Fruit fly (Drosophila melanogaster) whole organism, embryonic: Measurements from ENCODE around the gene CG8173.
A peak's percentile ranks its signal among the peaks of the same experiment; 100 is the strongest.

ENCODE experiments used
- Adf1 ChIP-seq: fragments of 200-800 bp; sonication (Bioruptor generic); IDR thresholded peaks from 2 replicates; pipeline ENCODE4 v1.3.6; 2022; ENCODE audit warnings: missing biosample characterization, missing genetic modification characterization
- CG10209 ChIP-seq: fragments of 200-800 bp; sonication (Bioruptor generic); optimal IDR thresholded peaks from 3 replicates; lab custom pipeline; 2017; ENCODE audit warnings: missing biosample characterization, mild to moderate bottlenecking, missing genetic modification characterization, missing genetic modification reagents
- CG10321 ChIP-seq: fragments of 200-800 bp; sonication (Bioruptor generic); IDR thresholded peaks from 2 replicates; pipeline ENCODE4 v1.3.6; 2022; ENCODE audit warnings: missing biosample characterization, missing genetic modification characterization
- CG10431 ChIP-seq: fragments of 200-800 bp; sonication (Bioruptor generic); optimal IDR thresholded peaks from 3 replicates; lab custom pipeline; 2018; ENCODE audit warnings: missing biosample characterization, mild to moderate bottlenecking, missing genetic modification characterization
- CG10462 ChIP-seq: fragments of 200-800 bp; sonication (Bioruptor generic); optimal IDR thresholded peaks from 2 replicates; lab custom pipeline; 2016; ENCODE audit warnings: missing biosample characterization, missing genetic modification characterization
- CG10979 ChIP-seq: fragments of 200-800 bp; sonication (Bioruptor generic); optimal IDR thresholded peaks from 2 replicates; lab custom pipeline; 2018; ENCODE audit warnings: missing biosample characterization, mild to moderate bottlenecking, missing genetic modification characterization, moderate library complexity
- CG11093 ChIP-seq: fragments of 200-800 bp; sonication (Bioruptor generic); IDR thresholded peaks from 3 replicates; pipeline ENCODE4 v1.3.6; 2022; ENCODE audit warnings: missing biosample characterization, missing genetic modification characterization
- CG11398 ChIP-seq: fragments of 200-800 bp; sonication (Bioruptor generic); optimal IDR thresholded peaks from 2 replicates; lab custom pipeline; 2016; ENCODE audit warnings: missing biosample characterization, missing genetic modification characterization
- CG11504 ChIP-seq: fragments of 200-800 bp; sonication (Bioruptor generic); optimal IDR thresholded peaks from 3 replicates; lab custom pipeline; 2019; ENCODE audit warnings: missing biosample characterization, mild to moderate bottlenecking, missing genetic modification characterization, moderate library complexity
- CG12391 ChIP-seq: fragments of 200-800 bp; sonication (Bioruptor generic); optimal IDR thresholded peaks from 3 replicates; lab custom pipeline; 2018; ENCODE audit warnings: missing biosample characterization, mild to moderate bottlenecking, missing genetic modification characterization, moderate library complexity
- CG13123 ChIP-seq: fragments of 200-800 bp; sonication (Bioruptor generic); optimal IDR thresholded peaks from 2 replicates; lab custom pipeline; 2016; ENCODE audit warnings: missing biosample characterization, missing genetic modification characterization
- CG13424 ChIP-seq: fragments of 200-800 bp; sonication (Bioruptor generic); optimal IDR thresholded peaks from 2 replicates; lab custom pipeline; 2019; ENCODE audit warnings: missing biosample characterization, mild to moderate bottlenecking, missing genetic modification characterization, moderate library complexity
- CG13775 ChIP-seq: fragments of 200-800 bp; sonication (Bioruptor generic); optimal IDR thresholded peaks from 3 replicates; lab custom pipeline; 2017; ENCODE audit warnings: missing biosample characterization, mild to moderate bottlenecking, missing genetic modification characterization
- CG15479 ChIP-seq: fragments of 200-800 bp; sonication (Bioruptor generic); optimal IDR thresholded peaks from 3 replicates; lab custom pipeline; 2019; ENCODE audit warnings: missing biosample characterization, mild to moderate bottlenecking, missing genetic modification characterization, moderate library complexity
- CG15696 ChIP-seq: fragments of 200-800 bp; sonication (Bioruptor generic); optimal IDR thresholded peaks from 2 replicates; lab custom pipeline; 2019; ENCODE audit warnings: missing biosample characterization, mild to moderate bottlenecking, missing genetic modification characterization, moderate library complexity
- CG16779 ChIP-seq: fragments of 200-800 bp; sonication (Bioruptor generic); IDR thresholded peaks from 2 replicates; pipeline ENCODE4 v1.3.6; 2022; ENCODE audit warnings: missing biosample characterization, missing genetic modification characterization
- CG18262 ChIP-seq: fragments of 200-800 bp; optimal IDR thresholded peaks from 3 replicates; lab custom pipeline; 2019; ENCODE audit warnings: missing biosample characterization, mild to moderate bottlenecking, missing genetic modification characterization, moderate library complexity
- CG18476 ChIP-seq: fragments of 200-800 bp; sonication (Bioruptor generic); optimal IDR thresholded peaks from 2 replicates; lab custom pipeline; 2016; ENCODE audit warnings: missing biosample characterization, mild to moderate bottlenecking, missing genetic modification characterization
- CG31365 ChIP-seq: fragments of 200-800 bp; sonication (Bioruptor generic); optimal IDR thresholded peaks from 2 replicates; lab custom pipeline; 2018; ENCODE audit warnings: missing biosample characterization, mild to moderate bottlenecking, missing genetic modification characterization
- CG31441 ChIP-seq: fragments of 200-800 bp; sonication (Bioruptor generic); IDR thresholded peaks from 2 replicates; pipeline ENCODE4 v1.3.6; 2022; ENCODE audit warnings: missing biosample characterization, missing genetic modification characterization
- CG33213 ChIP-seq: fragments of 200-800 bp; sonication (Bioruptor generic); optimal IDR thresholded peaks from 3 replicates; lab custom pipeline; 2016; ENCODE audit warnings: missing biosample characterization, missing genetic modification characterization
- CG34224 ChIP-seq: fragments of 200-800 bp; sonication (Bioruptor generic); IDR thresholded peaks from 3 replicates; pipeline ENCODE4 v1.3.6; 2022; ENCODE audit warnings: missing biosample characterization, missing genetic modification characterization; ENCODE audit not compliant: partially characterized antibody
- CG3838 ChIP-seq: fragments of 200-800 bp; sonication (Bioruptor generic); optimal IDR thresholded peaks from 3 replicates; lab custom pipeline; 2016; ENCODE audit warnings: missing biosample characterization, missing genetic modification characterization
- CG4404 ChIP-seq: fragments of 200-800 bp; sonication (Bioruptor generic); IDR thresholded peaks from 2 replicates; pipeline ENCODE4 v1.3.6; 2022; ENCODE audit warnings: missing biosample characterization, missing genetic modification characterization
- CG5953 ChIP-seq: fragments of 200-800 bp; sonication (Bioruptor generic); IDR thresholded peaks from 2 replicates; pipeline ENCODE4 v1.3.6; 2022; ENCODE audit warnings: missing biosample characterization, missing genetic modification characterization
- CG8089 ChIP-seq: fragments of 200-800 bp; sonication (Bioruptor generic); optimal IDR thresholded peaks from 3 replicates; lab custom pipeline; 2016; ENCODE audit warnings: missing biosample characterization, missing genetic modification characterization
- CG8765 ChIP-seq: fragments of 200-800 bp; sonication (Bioruptor generic); IDR thresholded peaks from 2 replicates; pipeline ENCODE4 v1.3.6; 2022; ENCODE audit warnings: missing biosample characterization, missing genetic modification characterization
- CG9817 ChIP-seq: fragments of 200-800 bp; sonication (Bioruptor generic); optimal IDR thresholded peaks from 2 replicates; lab custom pipeline; 2018; ENCODE audit warnings: missing biosample characterization, mild to moderate bottlenecking, missing genetic modification characterization, moderate library complexity
- Dfd ChIP-seq, 2 experiments: fragments of >200 bp; optimal IDR thresholded peaks; 2 replicates each; lab custom pipeline; 2017; ENCODE audit warnings: missing biosample characterization in 2 of 2, missing genetic modification characterization in 2 of 2
- ERR ChIP-seq: fragments of 200-800 bp; sonication (Bioruptor generic); optimal IDR thresholded peaks from 2 replicates; lab custom pipeline; 2016; ENCODE audit warnings: missing biosample characterization, missing genetic modification characterization
- Fer1 ChIP-seq: fragments of 200-800 bp; sonication (Bioruptor generic); optimal IDR thresholded peaks from 2 replicates; lab custom pipeline; 2017; ENCODE audit warnings: missing biosample characterization, mild to moderate bottlenecking, missing genetic modification characterization
- HLH54F ChIP-seq: fragments of 200-800 bp; sonication (Bioruptor generic); optimal IDR thresholded peaks from 3 replicates; lab custom pipeline; 2016; ENCODE audit warnings: missing biosample characterization, missing genetic modification characterization
- HmgZ ChIP-seq: fragments of 200-800 bp; sonication (Bioruptor generic); optimal IDR thresholded peaks from 2 replicates; lab custom pipeline; 2018; ENCODE audit warnings: missing biosample characterization, mild to moderate bottlenecking, missing genetic modification characterization
- Lim3 ChIP-seq: fragments of 200-800 bp; sonication (Bioruptor generic); IDR thresholded peaks from 2 replicates; pipeline ENCODE4 v1.3.6; 2022; ENCODE audit warnings: missing biosample characterization, missing genetic modification characterization
- NC2α ChIP-seq: fragments of 200-800 bp; sonication (Bioruptor generic); optimal IDR thresholded peaks from 2 replicates; lab custom pipeline; 2016; ENCODE audit warnings: missing biosample characterization, missing genetic modification characterization
- Stat92E ChIP-seq, 3 experiments: fragments of >200 bp in 2 of 3; fragments of 200-800 bp in 1 of 3; sonication (Bioruptor generic) in 1 of 3; optimal IDR thresholded peaks; 2 replicates each; lab custom pipeline; 2017 to 2019; ENCODE audit warnings: missing biosample characterization in 3 of 3, missing genetic modification characterization in 3 of 3, mild to moderate bottlenecking in 1 of 3, moderate library complexity in 1 of 3
- Usf ChIP-seq: fragments of 200-800 bp; sonication (Bioruptor generic); optimal IDR thresholded peaks from 2 replicates; lab custom pipeline; 2017; ENCODE audit warnings: missing genotype, missing biosample characterization, missing genetic modification characterization
- Vsx1 ChIP-seq: fragments of 200-800 bp; sonication (Bioruptor generic); optimal IDR thresholded peaks from 2 replicates; lab custom pipeline; 2017; ENCODE audit warnings: missing biosample characterization, mild to moderate bottlenecking, missing genetic modification characterization, missing genetic modification reagents
- chm ChIP-seq: fragments of 200-800 bp; sonication (Bioruptor generic); IDR thresholded peaks from 2 replicates; pipeline ENCODE4 v1.3.6; 2022; ENCODE audit warnings: missing biosample characterization, missing genetic modification characterization
- fd3F ChIP-seq: fragments of 200-800 bp; sonication (Bioruptor generic); optimal IDR thresholded peaks from 2 replicates; lab custom pipeline; 2018; ENCODE audit warnings: missing biosample characterization, mild to moderate bottlenecking, missing genetic modification characterization, moderate library complexity
- gt ChIP-seq: fragments of 200-800 bp; sonication (Bioruptor generic); IDR thresholded peaks from 2 replicates; pipeline ENCODE4 v1.3.6; 2022; ENCODE audit warnings: missing biosample characterization, missing genetic modification characterization
- hb ChIP-seq: fragments of 200-800 bp; sonication (Bioruptor generic); IDR thresholded peaks from 3 replicates; pipeline ENCODE4 v1.3.6; 2022; ENCODE audit warnings: missing biosample characterization, missing genetic modification characterization; ENCODE audit not compliant: partially characterized antibody
- kah ChIP-seq: fragments of 200-800 bp; sonication (Bioruptor generic); optimal IDR thresholded peaks from 2 replicates; lab custom pipeline; 2018; ENCODE audit warnings: missing biosample characterization, mild to moderate bottlenecking, missing genetic modification characterization
- knrl ChIP-seq: fragments of 200-800 bp; sonication (Bioruptor generic); IDR thresholded peaks from 3 replicates; pipeline ENCODE4 v1.3.6; 2022; ENCODE audit warnings: missing biosample characterization, missing genetic modification characterization; ENCODE audit not compliant: partially characterized antibody
- lov ChIP-seq, 2 experiments: fragments of 200-800 bp in 1 of 2; fragments of >200 bp in 1 of 2; sonication (Bioruptor generic) in 1 of 2; IDR thresholded peaks in 1 of 2; optimal IDR thresholded peaks in 1 of 2; 2 replicates in 1 of 2; 3 replicates in 1 of 2; pipeline versions ENCODE4 v1.3.6 to Lab custom; 2017 to 2022; ENCODE audit warnings: missing biosample characterization in 1 of 2, missing genetic modification characterization in 1 of 2
- mam ChIP-seq: fragments of 200-800 bp; sonication (Bioruptor generic); optimal IDR thresholded peaks from 3 replicates; lab custom pipeline; 2016; ENCODE audit warnings: missing biosample characterization, missing genetic modification characterization
- nmo ChIP-seq: fragments of 200-800 bp; sonication (Bioruptor generic); optimal IDR thresholded peaks from 2 replicates; lab custom pipeline; 2018; ENCODE audit warnings: missing biosample characterization, mild to moderate bottlenecking, missing genetic modification characterization, moderate library complexity
- sens ChIP-seq: fragments of 200-800 bp; sonication (Bioruptor generic); peaks from one replicate; lab custom pipeline; 2016; ENCODE audit warnings: missing biosample characterization, missing genetic modification characterization
- sisA ChIP-seq: fragments of 200-800 bp; sonication (Bioruptor generic); IDR thresholded peaks from 2 replicates; pipeline ENCODE4 v1.3.6; 2022; ENCODE audit warnings: missing biosample characterization, missing genetic modification characterization
- sqz ChIP-seq: fragments of 200-800 bp; sonication (Bioruptor generic); optimal IDR thresholded peaks from 3 replicates; lab custom pipeline; 2018; ENCODE audit warnings: missing biosample characterization, mild to moderate bottlenecking, missing genetic modification characterization
- ssp ChIP-seq: fragments of 200-800 bp; sonication (Bioruptor generic); IDR thresholded peaks from 2 replicates; pipeline ENCODE4 v1.3.6; 2022; ENCODE audit warnings: missing biosample characterization, missing genetic modification characterization

CG8173 gene

dm6 chrX:17712466-17712865 is 3.0 kb upstream of the CG8173 start (continued):
- TF ChIP-seq CG15696 (tag; lab: Kevin White, UChicago) (peak; percentile 9), CG13424 (tag; lab: Kevin White, UChicago) (peak; percentile 16), hb (GFP tag; lab: Robert Waterston, UW) (no peak), knrl (GFP tag; lab: Robert Waterston, UW) (no peak), CG12391 (peak; percentile 39), CG18476 (no peak), HLH54F (no peak), CG11504 (tag; lab: Kevin White, UChicago) (peak; percentile 49), Adf1 (GFP tag; lab: Robert Waterston, UW) (no peak), CG31365 (tag; lab: Kevin White, UChicago) (no peak), fd3F (GFP tag; lab: Kevin White, UChicago) (no peak), HmgZ (no peak), CG15479 (GFP tag; lab: Kevin White, UChicago) (no peak), CG13775 (GFP tag; lab: Kevin White, UChicago) (no peak), sens (GFP tag; lab: Kevin White, UChicago) (peak; percentile 70), lov (optimal IDR thresholded peaks at IDR 0.05; lab: Kevin White, UChicago) (no peak), lov (GFP tag; IDR thresholded peaks at IDR 0.05; lab: Robert Waterston, UW) (no peak), CG8765 (GFP tag; lab: Robert Waterston, UW) (no peak), CG13123 (GFP tag; lab: Kevin White, UChicago) (no peak), Stat92E (GFP tag; optimal IDR thresholded peaks at IDR 0.05; lab: Kevin White, UChicago) (no peak), sqz (no peak), Lim3 (GFP tag; lab: Robert Waterston, UW) (no peak), Vsx1 (GFP tag; lab: Kevin White, UChicago) (no peak), CG4404 (GFP tag; lab: Robert Waterston, UW) (no peak), CG11398 (GFP tag; lab: Kevin White, UChicago) (no peak), mam (GFP tag; lab: Kevin White, UChicago) (no peak), CG34224 (GFP tag; lab: Robert Waterston, UW) (no peak), CG16779 (GFP tag; lab: Robert Waterston, UW) (no peak), Fer1 (GFP tag; lab: Kevin White, UChicago) (no peak), CG33213 (GFP tag; lab: Kevin White, UChicago) (no peak), CG31441 (GFP tag; lab: Robert Waterston, UW) (peak; percentile 13; the same call in 1 of the 2 replicates), nmo (no peak), CG10431 (GFP tag; lab: Kevin White, UChicago) (no peak), sisA (no peak), CG10979 (tag; lab: Kevin White, UChicago) (peak; percentile 3), chm (GFP tag; lab: Robert Waterston, UW) (no peak), CG5953 (GFP tag; lab: Robert Waterston, UW) (no peak), ERR (GFP tag; lab: Kevin White, UChicago) (no peak), CG8089 (GFP tag; lab: Kevin White, UChicago) (no peak), NC2α (GFP tag; lab: Kevin White, UChicago) (no peak), CG10209 (GFP tag; lab: Kevin White, UChicago) (peak; percentile 22), CG18262 (tag; lab: Kevin White, UChicago) (peak; percentile 39), CG10321 (GFP tag; lab: Robert Waterston, UW) (no peak), kah (no peak), Usf (GFP tag; lab: Kevin White, UChicago) (no peak), CG10462 (GFP tag; lab: Kevin White, UChicago) (no peak), CG9817 (tag; lab: Kevin White, UChicago) (no peak), Dfd (GFP tag; optimal IDR thresholded peaks at IDR 0.05; lab: Kevin White, UChicago) (no peak), CG3838 (no peak), gt (GFP tag; lab: Robert Waterston, UW) (no peak), ssp (GFP tag; lab: Robert Waterston, UW) (no peak), CG11093 (GFP tag; lab: Robert Waterston, UW) (no peak)
